In genomic region chrIII:11343041-11343440, ce11 we compare ENCODE assay signal across 3 worm cellular contexts.
A peak's percentile ranks its signal among the peaks of the same experiment; 100 is the strongest.
TF ChIP-seq lines count a peak whose summit lies in the region.

T28D6.6 (minus strand) TSS chrIII:11343108.
pen-2 (plus strand) TSS chrIII:11343322.

TF ChIP-seq in whole organism, L1 larva, 84 proteins besides CTCF, POLR2A, EP300 and RAD21 (continued from another document):
- TF ChIP-seq lin-35 (GFP tag; optimal IDR thresholded peaks at IDR 0.05; lab: Kevin White, UChicago) (peak; percentile 41 to 58), grh-1 (GFP tag; IDR thresholded peaks at IDR 0.05; lab: Robert Waterston, UW) (no peak), nhr-71 (tag; optimal IDR thresholded peaks at IDR 0.05; lab: Kevin White, UChicago) (peak; percentile 27), ceh-82 (tag; optimal IDR thresholded peaks at IDR 0.05; lab: Kevin White, UChicago) (peak in 2 of 3 experiments; percentile 2 to 39), lsy-2 (tag; optimal IDR thresholded peaks at IDR 0.05; lab: Kevin White, UChicago) (peak; percentile 24 to 52), pag-3 (tag; optimal IDR thresholded peaks at IDR 0.05; lab: Kevin White, UChicago; ENCODE audit: borderline replicate concordance, insufficient read depth) (no peak), ceh-8 (GFP tag; optimal IDR thresholded peaks at IDR 0.05; lab: Kevin White, UChicago) (peak; percentile 59), F16B12.6 (tag; optimal IDR thresholded peaks at IDR 0.05; lab: Kevin White, UChicago) (peak; percentile 89), unc-130 (tag; optimal IDR thresholded peaks at IDR 0.05; lab: Kevin White, UChicago) (peak; percentile 75), aha-1 (tag; optimal IDR thresholded peaks at IDR 0.05; lab: Kevin White, UChicago) (no peak), efl-1 (optimal IDR thresholded peaks at IDR 0.05; lab: Kevin White, UChicago) (peak; percentile 25 to 57), efl-1 (GFP tag; optimal IDR thresholded peaks at IDR 0.05 in 1 of 2; lab: Kevin White, UChicago) (peak; percentile 65 to 87), nhr-47 (tag; optimal IDR thresholded peaks at IDR 0.05; lab: Kevin White, UChicago) (peak; percentile 51), elt-3 (tag; optimal IDR thresholded peaks at IDR 0.05; lab: Kevin White, UChicago) (peak in 1 of 6 experiments; percentile 1), lin-13 (GFP tag; optimal IDR thresholded peaks at IDR 0.05; lab: Kevin White, UChicago) (no peak), dsc-1 (tag; optimal IDR thresholded peaks at IDR 0.05; lab: Kevin White, UChicago) (peak; percentile 16)

TF ChIP-seq in whole organism, L2 larva, 48 proteins besides CTCF, POLR2A, EP300 and RAD21 (continued from another document):
- peak; percentile 37 for TF ChIP-seq unc-55 (GFP tag; optimal IDR thresholded peaks at IDR 0.05; lab: Kevin White, UChicago)

TF ChIP-seq in whole organism, L3 larva, 47 proteins besides CTCF, POLR2A, EP300 and RAD21 (continued from another document):
- TF ChIP-seq pqm-1 (tag; optimal IDR thresholded peaks at IDR 0.05; lab: Kevin White, UChicago) (no peak), ama-1 (optimal IDR thresholded peaks at IDR 0.05; lab: Kevin White, UChicago) (no peak)
